Worm (Caenorhabditis elegans) whole organism, mixed stage, embryonic: ENCODE measurements around the gene C10G8.3.

Experiments used
- blmp-1 ChIP-seq: fragments of 150-350 bp; optimal IDR thresholded peaks from 2 replicates; lab custom pipeline; 2014; ENCODE audit warnings: missing biosample characterization, missing genetic modification characterization
- elt-3 ChIP-seq: fragments of 150-350 bp; optimal IDR thresholded peaks from 2 replicates; lab custom pipeline; 2014; ENCODE audit warnings: missing biosample characterization, missing genetic modification characterization
- ham-2 ChIP-seq: fragments of 200-800 bp; sonication (Bioruptor generic); optimal IDR thresholded peaks from 2 replicates; lab custom pipeline; 2018; ENCODE audit warnings: mild to moderate bottlenecking, missing genetic modification characterization, missing compliant biosample characterization
- lsy-2 ChIP-seq: fragments of 150-350 bp; optimal IDR thresholded peaks from 2 replicates; lab custom pipeline; 2014; ENCODE audit warnings: missing biosample characterization, missing genetic modification characterization
- mep-1 ChIP-seq: fragments of 150-350 bp; optimal IDR thresholded peaks from 2 replicates; lab custom pipeline; 2017; ENCODE audit warnings: missing biosample characterization, missing genetic modification reagents, missing genetic modification characterization, inconsistent platforms
- snpc-4 ChIP-seq: fragments of 150-350 bp; optimal IDR thresholded peaks from 2 replicates; lab custom pipeline; 2014; ENCODE audit warnings: missing biosample characterization, missing genetic modification characterization
- sptf-1 ChIP-seq: sonication (generic microtip); optimal IDR thresholded peaks from 2 replicates; lab custom pipeline; 2017; ENCODE audit warnings: mild to moderate bottlenecking, missing genetic modification characterization, moderate library complexity, missing compliant biosample characterization

DNA sequence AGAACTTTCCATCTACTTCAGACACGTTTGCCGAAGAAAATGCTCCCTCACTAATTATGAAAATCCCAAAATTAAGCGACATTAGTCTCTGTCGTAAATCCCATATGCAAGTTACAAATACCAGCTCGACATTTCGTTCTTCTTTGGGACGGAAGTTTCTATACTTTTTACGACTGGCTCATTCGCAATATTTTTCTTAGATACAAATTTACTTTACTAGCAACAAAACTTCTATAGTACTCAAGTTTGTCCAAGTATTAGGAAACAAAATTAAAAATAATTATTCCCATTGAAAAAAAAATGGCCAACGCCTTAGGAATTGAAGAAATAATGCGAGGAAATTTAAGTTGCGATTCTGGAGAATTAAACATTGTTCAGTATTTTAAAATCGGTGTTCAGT lies 18.4 kb downstream of the C10G8.3 start, which contains the start of gene srg-26:
- TF ChIP-seq blmp-1 (tag; lab: Kevin White, UChicago) (no peak), snpc-4 (tag; lab: Kevin White, UChicago) (no peak), sptf-1 (tag; lab: Kevin White, UChicago) (no peak), ham-2 (GFP tag; lab: Kevin White, UChicago) (no peak), elt-3 (tag; lab: Kevin White, UChicago) (no peak), lsy-2 (no peak), mep-1 (tag; lab: Kevin White, UChicago) (no peak)
